Worm (Caenorhabditis elegans) whole organism, early embryonic: Measurements from ENCODE around the gene atg-2.

Experiments
- B0310.2 ChIP-seq: sonication (generic microtip); optimal IDR thresholded peaks from 2 replicates; lab custom pipeline; 2016; ENCODE audit warnings: mild to moderate bottlenecking, missing genetic modification characterization, missing compliant biosample characterization
- ama-1 ChIP-seq: fragments of 150-350 bp; optimal IDR thresholded peaks from 2 replicates; lab custom pipeline; 2014
- ceh-36 ChIP-seq: sonication (generic microtip); optimal IDR thresholded peaks from 2 replicates; lab custom pipeline; 2016; ENCODE audit warnings: missing genetic modification characterization, inconsistent platforms, missing compliant biosample characterization
- flt-1 ChIP-seq: fragments of 200-800 bp; sonication (Bioruptor generic); IDR thresholded peaks from 2 replicates; pipeline ENCODE4 v1.3.6; 2022; ENCODE audit warnings: missing genetic modification characterization, missing compliant biosample characterization
- hmbx-1 ChIP-seq: sonication (generic microtip); optimal IDR thresholded peaks from 2 replicates; lab custom pipeline; 2016; ENCODE audit warnings: mild to moderate bottlenecking, missing genetic modification characterization, missing compliant biosample characterization
- scrt-1 ChIP-seq: fragments of 200-800 bp; sonication (Bioruptor generic); IDR thresholded peaks from 2 replicates; pipeline ENCODE4 v1.3.6; 2022; ENCODE audit warnings: missing genetic modification characterization, missing compliant biosample characterization

- TF ChIP-seq B0310.2 (tag; lab: Kevin White, UChicago) (no peak), ceh-36 (tag; lab: Kevin White, UChicago) (no peak), scrt-1 (GFP tag; lab: Robert Waterston, UW) (no peak), ama-1 (lab: Kevin White, UChicago) (no peak), flt-1 (GFP tag; lab: Robert Waterston, UW) (no peak), hmbx-1 (tag; lab: Kevin White, UChicago) (no peak)
Observed at ce11 chrX:6845934-6846333, 39.4 kb downstream of the atg-2 start, which contains the start of gene C53B7.2.
